Worm (Caenorhabditis elegans) whole organism, L2 larva: ENCODE results near the gene srbc-12.

Source experiments
- C34F6.9 ChIP-seq: fragments of 150-350 bp; optimal IDR thresholded peaks from 2 replicates; lab custom pipeline; 2014; ENCODE audit warnings: missing biosample characterization, missing genetic modification characterization
- Y55F3AM.14 ChIP-seq: fragments of 200-800 bp; sonication (Bioruptor generic); optimal IDR thresholded peaks from 2 replicates; lab custom pipeline; 2018; ENCODE audit warnings: mild to moderate bottlenecking, missing genetic modification characterization, missing compliant biosample characterization
- alr-1 ChIP-seq: fragments of 150-350 bp; optimal IDR thresholded peaks from 2 replicates; lab custom pipeline; 2014; ENCODE audit warnings: missing biosample characterization, missing genetic modification characterization
- aly-2 ChIP-seq: fragments of 150-350 bp; optimal IDR thresholded peaks from 2 replicates; lab custom pipeline; 2014; ENCODE audit warnings: missing biosample characterization, missing genetic modification characterization
- ama-1 ChIP-seq: fragments of 150-350 bp; optimal IDR thresholded peaks from 2 replicates; lab custom pipeline; 2018; ENCODE audit warnings: inconsistent platforms
- ceh-16 ChIP-seq: fragments of 150-350 bp; optimal IDR thresholded peaks from 2 replicates; lab custom pipeline; 2014; ENCODE audit warnings: missing biosample characterization, missing genetic modification characterization
- ceh-82 ChIP-seq: fragments of 150-350 bp; optimal IDR thresholded peaks from 2 replicates; lab custom pipeline; 2014; ENCODE audit warnings: missing biosample characterization, missing genetic modification characterization
- crh-2 ChIP-seq: sonication (generic microtip); optimal IDR thresholded peaks from 2 replicates; lab custom pipeline; 2017; ENCODE audit warnings: missing biosample characterization, missing genetic modification characterization
- dmd-4 ChIP-seq: sonication (generic microtip); optimal IDR thresholded peaks from 2 replicates; lab custom pipeline; 2017; ENCODE audit warnings: missing biosample characterization, missing genetic modification characterization
- elt-3 ChIP-seq: sonication (generic microtip); optimal IDR thresholded peaks from 2 replicates; lab custom pipeline; 2017; ENCODE audit warnings: missing biosample characterization, missing genetic modification characterization
- gmeb-1 ChIP-seq: fragments of 150-350 bp; optimal IDR thresholded peaks from 2 replicates; lab custom pipeline; 2014; ENCODE audit warnings: missing biosample characterization, missing genetic modification characterization
- lin-13 ChIP-seq: fragments of 150-350 bp; optimal IDR thresholded peaks from 2 replicates; lab custom pipeline; 2014; ENCODE audit warnings: missing biosample characterization, missing genetic modification reagents, missing genetic modification characterization
- lsy-2 ChIP-seq, 2 experiments: fragments of 150-350 bp in 1 of 2; sonication (generic microtip) in 1 of 2; optimal IDR thresholded peaks; 2 replicates each; lab custom pipeline; 2014 to 2017; ENCODE audit warnings: missing biosample characterization in 2 of 2, missing genetic modification characterization in 2 of 2
- mab-5 ChIP-seq: fragments of 150-350 bp; optimal IDR thresholded peaks from 2 replicates; lab custom pipeline; 2014; ENCODE audit warnings: missing biosample characterization, missing genetic modification characterization
- mdl-1 ChIP-seq, 2 experiments: fragments of 150-350 bp in 1 of 2; sonication (generic microtip) in 1 of 2; optimal IDR thresholded peaks; 2 replicates each; lab custom pipeline; 2017; ENCODE audit warnings: missing biosample characterization in 2 of 2, missing genetic modification characterization in 2 of 2
- nhr-10 ChIP-seq: sonication (generic microtip); optimal IDR thresholded peaks from 2 replicates; lab custom pipeline; 2017; ENCODE audit warnings: missing biosample characterization, missing genetic modification characterization
- nhr-11 ChIP-seq: fragments of 150-350 bp; optimal IDR thresholded peaks from 2 replicates; lab custom pipeline; 2014; ENCODE audit warnings: missing biosample characterization, missing genetic modification characterization
- nhr-129 ChIP-seq: fragments of 150-350 bp; optimal IDR thresholded peaks from 2 replicates; lab custom pipeline; 2014; ENCODE audit warnings: missing biosample characterization, missing genetic modification characterization
- nhr-21 ChIP-seq: fragments of 150-350 bp; optimal IDR thresholded peaks from 2 replicates; lab custom pipeline; 2014; ENCODE audit warnings: missing biosample characterization, missing genetic modification characterization
- nhr-23 ChIP-seq: fragments of 150-350 bp; optimal IDR thresholded peaks from 2 replicates; lab custom pipeline; 2014; ENCODE audit warnings: missing biosample characterization, missing genetic modification reagents, missing genetic modification characterization
- nhr-237 ChIP-seq: fragments of 150-350 bp; optimal IDR thresholded peaks from 2 replicates; lab custom pipeline; 2014; ENCODE audit warnings: missing biosample characterization, missing genetic modification characterization
- nhr-77 ChIP-seq: fragments of 150-350 bp; optimal IDR thresholded peaks from 2 replicates; lab custom pipeline; 2014; ENCODE audit warnings: missing biosample characterization, missing genetic modification characterization
- peb-1 ChIP-seq: fragments of 150-350 bp; optimal IDR thresholded peaks from 2 replicates; lab custom pipeline; 2014; ENCODE audit warnings: missing biosample characterization, missing genetic modification characterization
- sma-3 ChIP-seq: sonication (generic microtip); optimal IDR thresholded peaks from 2 replicates; lab custom pipeline; 2016; ENCODE audit warnings: missing genetic modification reagents, missing genetic modification characterization, missing compliant biosample characterization
- sma-9 ChIP-seq, 2 experiments: fragments of 150-350 bp in 1 of 2; sonication (generic microtip) in 1 of 2; optimal IDR thresholded peaks; 2 replicates each; lab custom pipeline; 2014 to 2016; ENCODE audit warnings: missing genetic modification characterization in 2 of 2, mild to moderate bottlenecking in 1 of 2, missing biosample characterization in 1 of 2, missing compliant biosample characterization in 1 of 2, missing genetic modification reagents in 1 of 2, moderate library complexity in 1 of 2
- snpc-4 ChIP-seq: fragments of 150-350 bp; optimal IDR thresholded peaks from 2 replicates; lab custom pipeline; 2014; ENCODE audit warnings: missing biosample characterization, missing genetic modification characterization
- unc-39 ChIP-seq: fragments of 150-350 bp; optimal IDR thresholded peaks from 2 replicates; lab custom pipeline; 2014; ENCODE audit warnings: missing biosample characterization, missing genetic modification characterization
- unc-55 ChIP-seq: fragments of 150-350 bp; sonication (generic microtip); optimal IDR thresholded peaks from 3 replicates; lab custom pipeline; 2014; ENCODE audit warnings: missing biosample characterization, missing genetic modification reagents, missing genetic modification characterization
- unc-62 ChIP-seq: fragments of 150-350 bp; optimal IDR thresholded peaks from 2 replicates; lab custom pipeline; 2014; ENCODE audit warnings: missing biosample characterization, missing genetic modification reagents, missing genetic modification characterization
- zag-1 ChIP-seq: fragments of 150-350 bp; optimal IDR thresholded peaks from 2 replicates; lab custom pipeline; 2014; ENCODE audit warnings: missing biosample characterization, missing genetic modification characterization
- ztf-1 ChIP-seq: fragments of 200-800 bp; sonication (Bioruptor generic); conservative IDR thresholded peaks from 2 replicates; pipeline ENCODE4 v1.3.6; 2022; ENCODE audit warnings: missing genetic modification characterization, missing compliant biosample characterization
- ztf-11 ChIP-seq: sonication (generic microtip); optimal IDR thresholded peaks from 2 replicates; lab custom pipeline; 2017; ENCODE audit warnings: missing biosample characterization, missing genetic modification characterization
- ztf-4 ChIP-seq: fragments of 150-350 bp; optimal IDR thresholded peaks from 2 replicates; lab custom pipeline; 2014; ENCODE audit warnings: missing biosample characterization, missing genetic modification characterization

The srbc-12 gene

DNA sequence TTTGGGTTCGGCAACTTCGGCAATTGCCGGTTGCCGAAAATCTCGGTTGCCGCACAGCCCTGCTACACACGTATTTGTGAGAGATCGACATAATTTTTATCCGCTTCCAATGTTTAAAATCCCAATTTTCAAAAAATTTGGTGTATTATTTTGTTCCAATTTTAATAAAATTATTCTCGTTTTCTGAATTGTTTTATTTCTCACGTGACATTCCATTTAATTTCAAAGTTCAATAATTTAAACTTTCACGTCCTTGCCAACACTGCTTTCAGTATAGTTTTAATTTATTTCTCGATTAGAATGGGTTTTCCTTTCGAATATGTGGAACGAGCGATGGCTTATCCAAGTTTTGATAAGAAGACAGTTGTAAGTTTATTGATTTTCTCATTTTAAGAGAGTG is 6.9 kb downstream of the srbc-12 start, which contains the start of gene K09C6.2:
TSS of gene K09C6.2 (plus strand) at position 301 of the 400 bp plus-strand sequence.
- TF ChIP-seq unc-39 (tag; lab: Kevin White, UChicago) (no peak), ztf-4 (tag; lab: Kevin White, UChicago) (no peak)

DNA sequence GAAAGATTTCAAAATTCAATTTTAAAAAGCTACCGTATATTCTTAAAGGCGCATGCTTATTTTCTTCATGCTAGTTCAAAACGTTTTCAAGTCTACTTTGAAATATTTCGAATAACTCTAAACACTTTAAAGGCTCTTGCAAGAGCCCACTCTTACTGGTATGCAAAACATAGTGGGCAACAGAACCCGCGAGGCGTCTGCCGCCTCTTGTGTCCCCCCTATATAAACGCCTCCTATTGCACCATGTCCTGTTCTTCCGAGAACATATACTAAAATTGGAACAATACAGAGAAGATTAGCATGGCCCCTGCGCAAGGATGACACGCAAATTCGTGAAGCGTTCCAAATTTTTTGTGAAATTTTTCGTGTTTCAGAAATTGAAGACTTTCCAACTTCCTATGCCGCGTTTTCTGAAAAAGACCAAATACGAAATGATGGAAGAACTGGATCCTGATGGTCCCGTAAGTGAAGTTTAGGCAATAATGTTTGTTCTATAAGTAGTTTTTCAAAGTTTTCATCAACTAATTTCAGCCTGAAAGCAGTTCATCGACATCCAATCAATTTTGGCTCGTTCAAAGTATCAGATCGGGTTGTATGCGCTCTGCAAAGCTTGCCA is 9.3 kb downstream of the srbc-12 start:
- TF ChIP-seq ceh-82 (no peak), nhr-237 (tag; lab: Kevin White, UChicago) (no peak), snpc-4 (tag; lab: Kevin White, UChicago) (peak; percentile 88), aly-2 (tag; lab: Kevin White, UChicago) (no peak)

- TF ChIP-seq alr-1 (tag; lab: Kevin White, UChicago): no peak
- no peak for TF ChIP-seq unc-62 (GFP tag; lab: Kevin White, UChicago)
- no peak for TF ChIP-seq ama-1 (lab: Kevin White, UChicago)
- TF ChIP-seq nhr-77 (tag; lab: Kevin White, UChicago): no peak
- TF ChIP-seq ceh-16 (tag; lab: Kevin White, UChicago): no peak
- no peak for TF ChIP-seq lin-13 (GFP tag; lab: Kevin White, UChicago)
- TF ChIP-seq dmd-4 (tag; lab: Kevin White, UChicago): no peak
- no peak for TF ChIP-seq ztf-1 (GFP tag; lab: Robert Waterston, UW)
These were observed 17.1 kb downstream of the srbc-12 start, which contains the start of gene T02B11.3 for ce11 chrV:866729-867128. T02B11.3 (minus strand) TSS chrV:866829.

DNA sequence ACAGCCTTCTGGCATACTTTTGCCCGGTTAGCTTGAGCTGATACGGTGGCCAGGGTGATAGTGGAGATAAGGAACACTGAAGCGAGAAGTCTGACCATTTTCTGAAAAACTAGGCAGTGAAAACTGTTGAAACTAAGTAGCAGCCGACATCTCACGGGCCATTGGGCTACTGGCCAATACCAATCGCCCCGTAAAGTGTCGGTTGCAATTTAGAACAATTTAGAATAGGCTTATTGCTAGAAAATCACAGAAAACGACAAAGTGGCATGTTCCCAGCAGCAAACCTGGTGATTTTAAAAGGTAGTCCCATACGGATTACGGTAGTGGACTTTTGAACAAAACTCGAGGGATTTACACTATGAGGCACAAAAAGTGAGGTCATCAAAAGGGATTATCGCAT is 21.4 kb downstream of the srbc-12 start, which contains the start of gene T02B11.4:
TSS of gene T02B11.4 (minus strand) at position 101 of the 400 bp plus-strand sequence.
- TF ChIP-seq sma-9 (GFP tag; optimal IDR thresholded peaks at IDR 0.05; lab: Kevin White, UChicago): no peak
- no peak for TF ChIP-seq sma-9 (tag; optimal IDR thresholded peaks at IDR 0.05; lab: Kevin White, UChicago)
- no peak for TF ChIP-seq mab-5
- no peak for TF ChIP-seq nhr-11 (tag; lab: Kevin White, UChicago)
- TF ChIP-seq ztf-11 (tag; lab: Kevin White, UChicago): no peak
- TF ChIP-seq nhr-237 (tag; lab: Kevin White, UChicago): no peak
- TF ChIP-seq peb-1 (tag; lab: Kevin White, UChicago): no peak
- no peak for TF ChIP-seq aly-2 (tag; lab: Kevin White, UChicago)
- TF ChIP-seq alr-1 (tag; lab: Kevin White, UChicago): no peak
- no peak for TF ChIP-seq lin-13 (GFP tag; lab: Kevin White, UChicago)
- TF ChIP-seq nhr-21 (tag; lab: Kevin White, UChicago): no peak
- no peak for TF ChIP-seq mdl-1 (tag; optimal IDR thresholded peaks at IDR 0.05; lab: Kevin White, UChicago)
- no peak for TF ChIP-seq ceh-82
- TF ChIP-seq nhr-10 (tag; lab: Kevin White, UChicago): no peak
- no peak for TF ChIP-seq ztf-4 (tag; lab: Kevin White, UChicago)
- TF ChIP-seq Y55F3AM.14: no peak
- TF ChIP-seq nhr-23 (tag; lab: Kevin White, UChicago): no peak
- no peak for TF ChIP-seq nhr-77 (tag; lab: Kevin White, UChicago)
- TF ChIP-seq unc-55: no peak
- no peak for TF ChIP-seq sma-3 (GFP tag; lab: Kevin White, UChicago)
- TF ChIP-seq ceh-16 (tag; lab: Kevin White, UChicago): no peak

DNA sequence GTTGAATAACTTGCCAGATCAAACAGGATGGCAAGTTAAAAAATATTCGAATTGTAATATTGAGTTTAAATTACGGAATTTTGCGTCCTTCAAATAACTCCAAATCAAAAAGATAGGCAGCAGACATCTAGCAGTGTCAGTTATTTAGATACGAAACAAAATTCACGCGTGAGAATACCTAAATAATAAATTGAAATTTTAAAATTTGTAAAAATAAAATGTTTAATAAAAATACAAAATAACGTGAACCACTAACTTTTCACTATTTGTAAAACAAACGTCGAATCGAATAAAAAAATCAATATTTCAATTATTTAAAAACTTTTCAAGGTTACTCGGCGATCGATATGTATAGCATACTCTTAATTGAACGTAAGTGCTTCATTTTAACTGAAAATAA is 26.3 kb downstream of the srbc-12 start, which contains the start of gene T02B11.9:
TSS of gene T02B11.9 (plus strand) at position 301 of the 400 bp plus-strand sequence.
- TF ChIP-seq ztf-1 (GFP tag; lab: Robert Waterston, UW) (no peak), ama-1 (lab: Kevin White, UChicago) (no peak), C34F6.9 (tag; lab: Kevin White, UChicago) (no peak), nhr-10 (tag; lab: Kevin White, UChicago) (no peak), Y55F3AM.14 (no peak), unc-55 (no peak), nhr-129 (tag; lab: Kevin White, UChicago) (no peak)

- TF ChIP-seq zag-1 (tag; lab: Kevin White, UChicago) (no peak), crh-2 (tag; lab: Kevin White, UChicago) (no peak), unc-62 (GFP tag; lab: Kevin White, UChicago) (no peak), nhr-77 (tag; lab: Kevin White, UChicago) (no peak), lsy-2 (tag; optimal IDR thresholded peaks at IDR 0.05; lab: Kevin White, UChicago) (no peak), dmd-4 (tag; lab: Kevin White, UChicago) (no peak), elt-3 (tag; lab: Kevin White, UChicago) (no peak), nhr-23 (tag; lab: Kevin White, UChicago) (no peak), gmeb-1 (tag; lab: Kevin White, UChicago) (no peak), aly-2 (tag; lab: Kevin White, UChicago) (no peak)
- TF ChIP-seq, all 48 proteins: peak for 0
These were observed 29.0 kb downstream of the srbc-12 start, which contains the start of gene T02B11.8 for ce11 chrV:878567-878966. T02B11.8 (minus strand) TSS chrV:878667.
